Fruit fly (Drosophila melanogaster) whole organism: ENCODE measurements around the gene mnb.

ENCODE experiments used
- CG8478 ChIP-seq: fragments of >200 bp; optimal IDR thresholded peaks from 2 replicates; lab custom pipeline; 2018; ENCODE audit warnings: inconsistent platforms
- Dll ChIP-seq: fragments of >200 bp; optimal IDR thresholded peaks from 2 replicates; lab custom pipeline; 2017
- EcR ChIP-seq, 2 experiments: fragments of >200 bp; optimal IDR thresholded peaks; 2 replicates each; lab custom pipeline; 2017; ENCODE audit warnings: missing biosample characterization in 2 of 2, missing genetic modification characterization in 2 of 2, missing genetic modification reagents in 2 of 2
- pan ChIP-seq: fragments of >200 bp; optimal IDR thresholded peaks from 2 replicates; lab custom pipeline; 2017
- psq ChIP-seq: fragments of >200 bp; optimal IDR thresholded peaks from 2 replicates; lab custom pipeline; 2017
- usp ChIP-seq: fragments of >200 bp; optimal IDR thresholded peaks from 2 replicates; lab custom pipeline; 2017; ENCODE audit warnings: missing biosample characterization, missing genetic modification characterization, mixed read lengths

mnb gene

DNA sequence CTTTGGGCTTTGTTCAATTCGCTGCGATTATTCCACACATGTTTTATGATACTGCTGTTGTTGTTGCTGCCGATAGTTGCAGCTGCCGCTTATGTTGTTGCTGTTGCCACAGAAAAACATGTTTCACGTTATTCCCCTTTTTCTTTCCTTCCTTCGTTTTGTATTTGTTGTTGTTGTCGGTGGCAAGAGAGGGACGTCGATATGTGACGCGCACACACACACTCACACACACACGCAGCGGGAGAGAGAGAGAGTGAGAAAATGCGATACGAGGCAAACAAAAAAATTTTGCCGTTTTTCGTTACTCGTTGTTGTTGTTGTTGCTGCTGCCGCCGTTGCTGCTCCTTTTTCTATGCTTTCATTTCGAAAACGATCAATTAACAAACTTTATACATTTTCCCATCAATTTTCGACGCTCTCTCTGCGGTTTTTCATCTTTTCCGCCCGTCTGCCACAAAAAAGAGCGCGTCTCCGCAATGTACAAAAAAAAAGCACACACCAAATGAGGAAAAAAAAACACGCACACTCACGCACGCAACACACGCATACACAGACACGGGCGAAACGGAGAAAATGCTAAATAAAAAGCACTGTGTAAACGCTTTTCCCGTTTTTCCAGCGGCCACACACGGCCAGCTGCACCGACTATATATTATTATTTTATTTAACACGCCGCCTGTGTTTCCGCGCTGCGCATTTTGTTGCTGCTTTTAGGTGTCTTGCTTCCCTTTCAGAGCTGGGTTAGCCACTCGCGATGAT, 394 bp downstream of the mnb start:
- TF ChIP-seq usp (GFP tag; lab: Kevin White, UChicago) (no peak), CG8478 (lab: Kevin White, UChicago) (no peak), EcR (GFP tag; optimal IDR thresholded peaks at IDR 0.05; lab: Kevin White, UChicago) (no peak), psq (no peak), pan (lab: Kevin White, UChicago) (no peak), Dll (peak; percentile 52)

DNA sequence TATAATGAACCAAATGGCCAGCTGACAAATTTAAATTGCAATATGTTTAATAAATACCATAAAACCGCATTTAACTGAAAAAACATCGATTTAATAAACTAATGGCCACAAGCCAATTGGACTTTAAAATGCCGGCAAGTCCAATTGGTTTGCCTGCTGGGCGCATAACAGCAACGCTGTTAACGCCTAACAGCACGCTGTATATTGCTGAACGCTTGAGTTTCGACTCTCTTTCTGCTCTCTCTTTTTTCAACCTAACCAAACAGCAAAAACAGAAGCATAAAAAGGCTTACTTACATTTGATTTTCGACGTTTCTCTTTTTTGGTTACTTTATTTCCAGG, 944 bp downstream of the mnb start:
- TF ChIP-seq pan (lab: Kevin White, UChicago) (no peak), usp (GFP tag; lab: Kevin White, UChicago) (no peak), CG8478 (lab: Kevin White, UChicago) (no peak), Dll (no peak), psq (no peak), EcR (GFP tag; optimal IDR thresholded peaks at IDR 0.05; lab: Kevin White, UChicago) (no peak)

dm6 chrX:17885295-17885694, 1.7 kb downstream of the mnb start:
- TF ChIP-seq usp (GFP tag; lab: Kevin White, UChicago), result no peak

- no peak for TF ChIP-seq Dll
- TF ChIP-seq pan (lab: Kevin White, UChicago), result no peak
- TF ChIP-seq usp (GFP tag; lab: Kevin White, UChicago), result no peak
- no peak for TF ChIP-seq psq
- no peak for TF ChIP-seq CG8478 (lab: Kevin White, UChicago)
- no peak for TF ChIP-seq EcR (GFP tag; optimal IDR thresholded peaks at IDR 0.05; lab: Kevin White, UChicago)
Measured at dm6 chrX:17884567-17884966, 2.5 kb downstream of the mnb start.

DNA sequence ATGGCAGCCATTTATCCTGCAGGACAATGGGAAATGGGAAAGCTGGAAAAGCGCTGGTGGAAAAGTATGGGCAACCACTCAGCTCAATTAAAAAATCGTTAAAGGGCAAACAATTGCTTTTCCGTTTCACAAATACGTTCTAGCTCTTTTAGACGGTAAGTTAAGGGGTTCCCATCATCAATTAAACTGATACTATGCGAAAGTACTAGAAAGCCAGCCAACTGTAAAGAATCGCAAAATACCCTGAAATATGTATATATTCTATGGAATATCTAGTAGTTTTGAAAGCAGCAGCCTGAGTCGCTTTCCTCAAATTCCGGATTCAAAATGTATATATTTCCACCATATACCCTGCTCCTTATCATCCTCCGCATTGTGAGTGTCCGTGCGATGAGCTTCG, 3.6 kb downstream of the mnb start, which contains the start of gene CG12985:
Gene CG12985 (plus strand): TSS at position 301 of the 400 bp plus-strand sequence.
- TF ChIP-seq CG8478 (lab: Kevin White, UChicago) (no peak), psq (no peak), usp (GFP tag; lab: Kevin White, UChicago) (no peak), pan (lab: Kevin White, UChicago) (no peak), EcR (GFP tag; optimal IDR thresholded peaks at IDR 0.05; lab: Kevin White, UChicago) (no peak), Dll (no peak)

dm6 chrX:17882769-17883168, 4.3 kb downstream of the mnb start:
- TF ChIP-seq Dll (no peak), usp (GFP tag; lab: Kevin White, UChicago) (no peak), EcR (GFP tag; optimal IDR thresholded peaks at IDR 0.05; lab: Kevin White, UChicago) (no peak), pan (lab: Kevin White, UChicago) (no peak), psq (no peak), CG8478 (lab: Kevin White, UChicago) (no peak)

dm6 chrX:17881138-17882121, 5.6 kb downstream of the mnb start:
- TF ChIP-seq CG8478 (lab: Kevin White, UChicago) (no peak), EcR (GFP tag; optimal IDR thresholded peaks at IDR 0.05; lab: Kevin White, UChicago) (peak; percentile 54 to 55)

DNA sequence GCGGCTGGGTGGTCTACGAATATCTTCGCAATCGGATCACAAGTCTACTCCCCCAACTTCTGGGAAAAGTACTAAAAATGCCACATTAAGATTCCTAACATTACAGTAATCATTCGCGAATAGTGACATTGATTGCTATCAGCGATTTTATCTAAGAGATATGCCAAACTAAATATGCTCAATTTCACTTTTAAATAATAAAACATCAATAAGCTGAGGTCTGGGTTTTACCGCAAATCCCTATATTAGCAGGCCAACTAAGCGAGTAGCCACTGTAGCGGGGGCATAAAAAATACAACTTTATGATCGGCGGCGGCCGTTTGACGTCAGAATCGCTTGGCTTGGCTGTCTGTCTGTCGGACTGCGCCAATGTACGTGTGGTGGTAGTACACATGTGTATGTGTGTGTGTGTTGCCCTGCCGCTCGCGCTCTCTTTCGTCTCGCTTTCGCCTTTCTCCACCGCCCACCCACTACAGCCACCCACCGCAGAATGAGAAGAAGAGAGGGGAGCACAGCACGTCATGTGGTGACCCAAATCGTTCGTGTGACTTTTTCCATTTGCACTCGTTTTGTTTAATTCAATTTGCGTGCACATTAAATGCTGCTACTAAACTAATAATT, 6.6 kb downstream of the mnb start:
- TF ChIP-seq CG8478 (lab: Kevin White, UChicago) (no peak), psq (no peak), usp (GFP tag; lab: Kevin White, UChicago) (no peak), EcR (GFP tag; optimal IDR thresholded peaks at IDR 0.05; lab: Kevin White, UChicago) (no peak), Dll (no peak), pan (lab: Kevin White, UChicago) (no peak)

- TF ChIP-seq usp (GFP tag; lab: Kevin White, UChicago), result no peak
- no peak for TF ChIP-seq psq
- TF ChIP-seq EcR (GFP tag; optimal IDR thresholded peaks at IDR 0.05; lab: Kevin White, UChicago), result no peak
- TF ChIP-seq Dll, result no peak
- TF ChIP-seq CG8478 (lab: Kevin White, UChicago), result no peak
- TF ChIP-seq pan (lab: Kevin White, UChicago), result no peak
Measured at dm6 chrX:17879211-17879897, 7.7 kb downstream of the mnb start.

DNA sequence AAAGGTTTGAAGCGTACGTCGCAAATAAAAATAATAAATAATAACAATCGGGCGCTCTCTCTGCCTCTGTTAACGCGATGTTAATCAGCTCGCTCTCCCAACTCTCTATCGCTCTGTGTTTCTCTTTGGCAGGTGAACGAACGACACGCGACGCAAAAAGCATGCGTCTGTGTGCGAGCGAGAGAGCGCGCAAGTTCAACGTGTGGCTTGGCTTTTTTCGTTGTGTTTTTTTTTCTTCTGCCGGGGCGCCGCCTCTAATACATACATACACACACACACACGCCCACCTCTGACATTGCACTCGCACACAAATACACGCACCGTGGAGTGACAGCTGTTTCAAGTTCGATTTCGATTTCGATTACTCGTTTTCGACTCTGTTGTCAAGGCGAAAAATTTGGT, 8.4 kb downstream of the mnb start:
- peak; percentile 51 for TF ChIP-seq Dll
- peak; percentile 65 to 89 for TF ChIP-seq EcR (GFP tag; optimal IDR thresholded peaks at IDR 0.05; lab: Kevin White, UChicago)
- TF ChIP-seq pan (lab: Kevin White, UChicago), result no peak

DNA sequence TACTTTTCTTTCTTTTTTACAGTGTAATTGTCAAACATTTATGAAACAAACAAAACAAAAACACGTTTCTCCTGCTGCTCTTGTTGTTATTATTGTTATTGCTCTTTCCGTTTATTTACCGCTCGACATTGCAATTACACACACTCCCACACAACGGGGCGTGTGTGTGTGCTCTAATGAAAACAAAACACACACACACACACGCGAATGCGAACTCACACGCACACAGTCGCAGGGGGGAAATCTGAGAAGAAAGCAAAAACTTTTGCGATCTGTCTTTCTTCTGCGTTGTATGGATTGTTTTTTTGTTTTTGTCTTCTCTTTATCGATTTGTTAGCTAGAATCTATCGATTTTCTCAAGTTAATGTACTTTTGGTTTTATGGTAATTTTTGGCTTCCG, 9.0 kb downstream of the mnb start:
- TF ChIP-seq CG8478 (lab: Kevin White, UChicago), result no peak
- TF ChIP-seq usp (GFP tag; lab: Kevin White, UChicago), result no peak
- no peak for TF ChIP-seq EcR (GFP tag; optimal IDR thresholded peaks at IDR 0.05; lab: Kevin White, UChicago)
- TF ChIP-seq Dll, result no peak
- no peak for TF ChIP-seq psq
- no peak for TF ChIP-seq pan (lab: Kevin White, UChicago)
